Fruit fly (Drosophila melanogaster): Measurements from ENCODE around the gene Arr1.

DNA sequence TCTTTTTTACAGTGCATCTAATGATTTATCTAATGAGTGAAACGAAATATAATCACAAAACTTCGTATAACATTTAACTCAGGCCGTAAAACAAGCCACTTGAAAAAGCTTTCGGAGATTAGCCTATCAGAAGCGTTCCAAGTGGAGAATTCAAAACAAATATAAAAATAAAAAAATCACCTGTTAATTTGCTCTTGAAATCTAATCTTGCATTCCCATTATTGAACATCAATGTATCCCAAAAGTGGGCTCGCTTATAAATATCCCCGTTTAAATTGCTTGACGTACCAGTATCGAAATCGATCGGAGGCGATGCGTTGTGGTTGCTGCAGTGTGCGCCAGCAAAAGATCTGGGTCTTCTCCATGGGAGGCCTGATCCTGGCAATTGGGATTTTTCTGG lies 5.9 kb downstream of the Arr1 start, which contains the start of gene CG31741:
- TF ChIP-seq psq (optimal IDR thresholded peaks at IDR 0.05) (no peak), Sin3A (optimal IDR thresholded peaks at IDR 0.05) (no peak)
